Worm (Caenorhabditis elegans): ENCODE measurements around the gene nhr-234.

nhr-234 gene

ce11 chrII:12658409-12658808, 21.9 kb downstream of the nhr-234 start:
- TF ChIP-seq gei-17 (GFP tag; optimal IDR thresholded peaks at IDR 0.05) (no peak), Y67H2A.10 (GFP tag; conservative IDR thresholded peaks at IDR 0.05) (no peak), attf-3 (GFP tag; conservative IDR thresholded peaks at IDR 0.05) (no peak), C17E4.6 (GFP tag; IDR thresholded peaks at IDR 0.05) (no peak), ztf-28 (GFP tag; IDR thresholded peaks at IDR 0.05) (no peak)

- TF ChIP-seq C17E4.6 (GFP tag; IDR thresholded peaks at IDR 0.05) = no peak
- no peak for TF ChIP-seq cebp-1 (GFP tag; IDR thresholded peaks at IDR 0.05)
- peak; percentile 14 for TF ChIP-seq cebp-1 (tag; optimal IDR thresholded peaks at IDR 0.05)
- no peak for TF ChIP-seq fkh-3 (tag; optimal IDR thresholded peaks at IDR 0.05)
- TF ChIP-seq sdz-38 (tag; optimal IDR thresholded peaks at IDR 0.05) = no peak
- TF ChIP-seq lir-1 (GFP tag; conservative IDR thresholded peaks at IDR 0.05) = no peak
- TF ChIP-seq K12H6.12 (tag; optimal IDR thresholded peaks at IDR 0.05) = peak; percentile 30
- TF ChIP-seq mes-4 (tag; optimal IDR thresholded peaks at IDR 0.05) = no peak
- no peak for TF ChIP-seq let-526 (GFP tag; IDR thresholded peaks at IDR 0.05)
- no peak for TF ChIP-seq nhr-120 (GFP tag; IDR thresholded peaks at IDR 0.05)
- TF ChIP-seq attf-5 (GFP tag; optimal IDR thresholded peaks at IDR 0.05) = no peak
- no peak for TF ChIP-seq lsl-1 (GFP tag; optimal IDR thresholded peaks at IDR 0.05)
- TF ChIP-seq hmg-1.2 (GFP tag; IDR thresholded peaks at IDR 0.05) = peak; percentile 57
- TF ChIP-seq nhr-90 (tag; optimal IDR thresholded peaks at IDR 0.05) = no peak
- no peak for TF ChIP-seq F52B5.7 (tag; optimal IDR thresholded peaks at IDR 0.05)
- peak in 1 of 3 experiments; percentile 45 for TF ChIP-seq lin-35 (GFP tag; optimal IDR thresholded peaks at IDR 0.05)
- TF ChIP-seq zfh-2 (GFP tag; conservative IDR thresholded peaks at IDR 0.05) = 0 out of 2 replicates have a peak, but pooled peaks have one; percentile 20
- TF ChIP-seq lin-26 (GFP tag; IDR thresholded peaks at IDR 0.05) = no peak
- no peak for TF ChIP-seq efl-1 (GFP tag; optimal IDR thresholded peaks at IDR 0.05)
- no peak for TF ChIP-seq mxl-1 (tag; optimal IDR thresholded peaks at IDR 0.05)
- 0 out of 2 replicates have a peak, but pooled peaks have one; percentile 69 for TF ChIP-seq F37B4.10 (GFP tag; IDR thresholded peaks at IDR 0.05)
Observed at ce11 chrII:12659676-12660371, 23.3 kb downstream of the nhr-234 start.

ce11 chrII:12661930-12662329, 25.5 kb downstream of the nhr-234 start:
- TF ChIP-seq nhr-90 (tag; optimal IDR thresholded peaks at IDR 0.05) (no peak), ceh-27 (GFP tag; optimal IDR thresholded peaks at IDR 0.05) (peak; percentile 15), F33H1.4 (GFP tag; IDR thresholded peaks at IDR 0.05) (no peak), mcd-1 (GFP tag; IDR thresholded peaks at IDR 0.05) (no peak), sea-2 (GFP tag; IDR thresholded peaks at IDR 0.05) (no peak)

DNA sequence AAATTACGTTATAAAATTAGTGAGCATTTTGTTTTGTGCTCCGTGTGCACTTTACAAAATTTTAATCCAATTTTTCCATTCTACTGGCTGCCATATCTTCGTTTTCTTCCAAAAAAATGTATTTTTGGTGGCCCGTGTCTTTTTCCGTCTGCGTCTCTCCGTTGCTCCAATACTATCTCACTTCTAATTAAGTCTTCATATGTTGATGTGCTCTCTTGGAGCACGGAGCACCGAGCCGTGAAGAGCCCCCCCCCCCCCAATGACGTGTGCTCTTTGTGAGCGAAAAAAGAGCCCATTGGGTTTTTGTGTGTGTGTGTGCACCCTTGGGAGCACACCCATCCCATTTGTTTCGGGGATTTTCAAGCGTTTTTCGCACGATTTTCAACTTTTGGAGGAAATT, 28.5 kb downstream of the nhr-234 start:
- TF ChIP-seq hmg-1.2 (GFP tag; IDR thresholded peaks at IDR 0.05) (peak; percentile 44; the same call in 1 of the 2 replicates), C06A6.2 (GFP tag; conservative IDR thresholded peaks at IDR 0.05) (no peak), ceh-27 (GFP tag; optimal IDR thresholded peaks at IDR 0.05) (peak; percentile 11), zfh-2 (GFP tag; conservative IDR thresholded peaks at IDR 0.05) (peak; percentile 34; the same call in 1 of the 2 replicates)

DNA sequence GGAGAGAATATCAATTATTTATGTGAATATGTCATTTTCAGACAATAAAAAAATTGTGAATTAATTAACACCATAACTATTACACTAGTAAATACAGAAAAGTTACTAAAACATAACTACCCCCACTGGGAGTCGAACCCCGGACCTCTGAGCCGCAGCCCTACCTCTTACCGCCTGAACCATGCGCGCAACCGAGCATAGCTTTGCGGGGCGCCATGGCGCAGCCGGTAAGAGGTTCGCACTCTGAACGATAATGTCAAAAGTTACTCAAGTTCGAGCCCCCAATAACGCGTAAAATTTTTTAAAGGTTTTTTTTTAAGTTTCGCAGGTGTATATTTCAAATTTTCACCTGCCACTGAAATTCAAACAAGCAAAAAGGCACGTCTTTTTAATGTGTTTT, 29.6 kb downstream of the nhr-234 start:
- TF ChIP-seq lsl-1 (GFP tag; optimal IDR thresholded peaks at IDR 0.05) = no peak
- TF ChIP-seq mcd-1 (GFP tag; IDR thresholded peaks at IDR 0.05) = 0 out of 2 replicates have a peak, but pooled peaks have one; percentile 23
- TF ChIP-seq F10E7.11 (tag; optimal IDR thresholded peaks at IDR 0.05) = no peak
- TF ChIP-seq Y67H2A.10 (GFP tag; conservative IDR thresholded peaks at IDR 0.05) = no peak
- TF ChIP-seq zfh-2 (GFP tag; conservative IDR thresholded peaks at IDR 0.05) = peak; percentile 61
- TF ChIP-seq attf-6 (GFP tag; IDR thresholded peaks at IDR 0.05) = no peak
- peak; percentile 0 for TF ChIP-seq tbp1 (GFP tag; optimal IDR thresholded peaks at IDR 0.05)
